Fruit fly (Drosophila melanogaster) S2 (cell line): ENCODE measurements around the gene CG16775.

ENCODE experiments used
- CG8478 ChIP-seq: fragments of >200 bp; optimal IDR thresholded peaks from 2 replicates; lab custom pipeline; 2018
- CTCF ChIP-seq, 2 experiments: fragments of >200 bp; optimal IDR thresholded peaks; 2 replicates each; lab custom pipeline; 2018

The CG16775 gene

DNA sequence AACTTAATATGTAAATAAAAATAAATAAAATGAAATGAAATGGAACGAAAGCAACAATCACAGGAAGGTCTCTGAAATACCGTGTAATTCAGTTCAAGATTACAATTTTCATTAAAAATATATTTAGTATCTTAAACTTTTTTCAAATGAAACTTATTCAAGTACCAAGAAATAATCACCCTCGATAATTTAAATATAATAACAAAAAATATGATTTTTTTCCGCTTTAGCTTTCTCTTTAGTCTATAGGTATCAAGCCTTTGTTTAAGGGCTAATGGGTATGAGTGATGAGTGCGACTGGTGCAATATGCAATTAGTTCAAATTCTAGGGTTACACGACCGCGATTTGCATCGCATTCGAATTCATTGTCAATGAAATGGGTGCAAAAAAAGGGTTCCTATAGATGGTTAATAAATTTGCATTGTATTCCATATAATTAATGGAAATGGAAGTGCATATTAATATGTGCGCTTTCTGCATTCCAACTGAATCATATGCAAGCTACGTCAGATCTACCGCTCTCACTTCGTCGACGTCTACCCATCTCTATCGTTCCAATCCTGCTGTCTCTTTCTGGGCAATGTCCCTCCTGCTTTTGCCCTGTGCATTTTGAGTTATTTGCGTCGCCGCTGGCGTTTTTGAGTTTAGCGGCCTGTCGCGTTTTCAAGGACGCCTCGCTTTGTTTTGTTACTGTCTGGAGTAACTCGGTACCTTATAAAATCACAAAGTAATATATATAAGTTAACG is 31.4 kb upstream of the CG16775 start:
- TF ChIP-seq CG8478 (lab: Kevin White, UChicago) (no peak), CTCF (optimal IDR thresholded peaks at IDR 0.05; lab: Kevin White, UChicago) (no peak)

DNA sequence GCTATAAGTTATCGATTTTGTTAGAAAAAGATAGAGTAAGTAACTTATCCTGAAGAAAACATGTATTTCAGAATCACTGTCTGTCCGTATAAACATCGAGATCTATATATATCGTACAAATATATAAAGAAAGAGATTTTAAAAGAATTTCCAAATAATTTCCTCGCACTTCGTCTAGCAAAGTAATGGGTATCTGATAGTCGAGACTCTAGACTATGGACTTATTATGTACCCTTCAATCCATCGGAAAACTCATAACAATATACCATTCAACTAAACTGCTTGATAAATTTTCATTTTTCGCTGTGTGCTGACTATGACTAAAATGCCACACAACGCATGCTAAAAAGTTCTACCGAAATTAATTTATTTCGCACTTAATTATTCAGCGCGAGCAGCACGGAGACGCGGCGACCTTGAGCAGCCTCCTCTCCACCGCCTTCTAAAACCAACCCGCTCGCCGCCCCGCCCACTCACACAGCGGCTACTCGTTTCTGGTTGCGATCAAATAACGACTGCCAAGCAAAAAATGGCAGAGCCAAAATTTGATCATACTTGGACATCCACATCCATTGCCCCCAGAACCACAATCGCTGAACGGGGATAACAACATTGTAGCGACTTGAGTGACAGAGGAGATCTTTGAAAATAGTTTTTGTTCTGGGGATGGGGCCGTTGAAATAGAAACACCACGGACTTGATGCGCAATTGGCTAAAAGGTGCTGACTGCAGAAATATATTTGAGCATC is 29.5 kb upstream of the CG16775 start:
- TF ChIP-seq CTCF (optimal IDR thresholded peaks at IDR 0.05; lab: Kevin White, UChicago) = no peak
- TF ChIP-seq CG8478 (lab: Kevin White, UChicago) = no peak

DNA sequence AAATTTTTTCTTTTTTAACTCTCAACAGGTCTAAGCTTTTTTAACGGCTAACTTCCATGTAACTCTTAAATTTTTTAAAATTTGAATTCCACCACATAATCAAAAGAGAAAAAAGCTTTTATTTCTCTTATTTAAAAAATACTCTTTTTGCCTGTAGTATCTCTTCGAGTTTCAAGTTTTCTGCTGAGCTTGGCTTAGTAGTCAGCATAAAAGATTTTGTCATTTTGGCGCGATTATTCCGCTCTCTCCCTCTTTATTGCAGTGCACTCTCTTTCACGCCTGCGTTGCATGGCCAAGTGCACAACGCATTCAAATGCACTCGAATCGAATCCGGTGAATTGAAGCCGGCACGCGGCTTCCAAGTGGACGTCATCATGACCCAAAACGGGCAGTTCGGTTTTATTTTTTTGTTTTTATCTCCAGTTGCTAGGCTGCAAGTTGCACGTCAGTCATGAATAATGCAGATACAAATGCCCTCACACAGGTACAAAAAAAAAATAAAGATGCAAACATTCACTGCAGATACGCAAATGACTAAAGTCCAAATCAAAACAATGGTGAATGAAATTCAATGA is 27.6 kb upstream of the CG16775 start:
- no peak for TF ChIP-seq CTCF (optimal IDR thresholded peaks at IDR 0.05; lab: Kevin White, UChicago)
- no peak for TF ChIP-seq CG8478 (lab: Kevin White, UChicago)

DNA sequence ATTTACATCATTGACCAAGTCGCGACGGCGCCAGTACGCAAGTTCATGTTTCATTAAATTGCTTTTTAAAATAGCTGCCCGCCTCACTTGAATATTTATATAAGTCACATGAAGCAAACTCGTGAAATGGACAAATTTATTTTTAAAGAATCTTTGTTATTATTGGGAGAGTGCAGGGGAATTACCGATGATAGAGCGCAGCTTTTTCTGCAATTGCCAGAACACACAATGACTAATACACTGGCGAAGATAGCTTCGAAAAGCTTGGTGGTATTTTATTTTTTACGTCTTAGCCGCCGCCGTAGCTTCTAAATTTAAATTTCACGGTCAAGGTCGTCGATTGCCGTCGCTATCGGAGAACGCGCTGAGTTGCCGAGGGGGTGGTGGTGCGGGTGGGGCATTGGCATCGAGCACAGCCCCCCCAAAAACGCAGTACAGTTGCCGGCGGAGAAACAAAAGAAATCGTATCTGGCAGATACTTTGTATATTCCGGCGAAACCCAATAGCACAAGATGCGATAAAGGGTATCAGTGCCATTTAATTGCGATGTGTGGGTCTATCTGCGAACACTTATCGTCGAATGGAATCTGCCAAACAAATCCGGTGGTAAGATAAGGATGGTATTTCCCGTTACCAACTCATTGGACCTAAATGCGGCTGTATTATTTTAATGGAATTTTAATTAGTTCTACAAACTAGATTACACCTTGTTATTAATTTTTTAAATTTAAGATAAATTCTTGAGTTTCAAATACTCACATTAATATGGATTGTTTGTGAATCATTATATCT is 26.7 kb upstream of the CG16775 start:
- no peak for TF ChIP-seq CTCF (optimal IDR thresholded peaks at IDR 0.05; lab: Kevin White, UChicago)

DNA sequence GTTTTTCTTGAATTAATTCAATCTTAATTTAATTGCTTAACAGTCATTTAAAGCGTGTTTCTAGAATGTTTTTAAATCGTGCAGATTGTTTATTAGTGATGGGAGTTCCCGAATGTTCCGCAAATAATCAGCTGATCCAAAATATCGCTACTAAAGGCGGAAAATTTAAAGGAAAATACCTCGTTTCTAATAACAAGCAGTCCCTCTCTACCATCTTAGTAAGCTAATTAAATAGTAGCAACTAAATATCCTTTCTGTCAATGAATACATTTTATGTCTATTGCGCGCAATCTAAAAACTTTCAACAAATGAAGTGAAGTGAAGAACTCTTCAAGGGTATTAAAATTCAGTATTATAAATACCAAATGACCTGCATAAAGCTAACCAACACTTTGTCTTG is 26.0 kb upstream of the CG16775 start, which contains the start of gene CG5290:
Gene CG5290, minus strand, starts transcription at position 118 of the 400 bp plus-strand sequence.
- TF ChIP-seq CTCF (optimal IDR thresholded peaks at IDR 0.05; lab: Kevin White, UChicago) = no peak
- no peak for TF ChIP-seq CG8478 (lab: Kevin White, UChicago)

DNA sequence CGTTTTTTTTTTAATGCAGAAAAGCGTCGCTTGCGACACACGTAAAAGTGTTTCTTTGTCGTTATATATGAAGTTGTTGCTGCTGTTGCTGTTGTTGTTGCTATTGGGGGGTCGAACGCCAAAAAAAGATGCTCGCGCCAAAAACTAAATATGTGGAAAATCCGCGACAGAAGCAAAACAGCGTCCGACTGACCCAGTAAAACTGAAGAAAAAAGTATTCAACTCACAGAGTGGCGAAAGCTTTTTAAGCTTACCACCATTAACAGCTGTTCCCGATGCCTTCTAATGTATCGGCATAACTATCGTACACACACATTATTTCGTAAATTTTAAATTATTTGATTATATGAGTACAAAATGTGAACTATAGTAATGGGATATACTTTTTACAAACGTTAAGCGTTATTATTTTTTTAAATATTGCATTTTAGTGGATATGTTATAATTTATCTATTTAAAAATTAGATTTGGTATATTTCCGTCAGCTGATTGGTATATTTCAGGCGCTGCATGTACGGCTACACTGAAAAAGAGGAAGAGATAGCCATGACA is 21.2 kb upstream of the CG16775 start, which contains the start of the genes Prestin and Wdr92:
Gene Prestin, minus strand, starts transcription at position 204 of the 552 bp plus-strand sequence.
Gene Wdr92, plus strand, starts transcription at position 535 of the 552 bp plus-strand sequence.
- TF ChIP-seq CG8478 (lab: Kevin White, UChicago) = no peak

DNA sequence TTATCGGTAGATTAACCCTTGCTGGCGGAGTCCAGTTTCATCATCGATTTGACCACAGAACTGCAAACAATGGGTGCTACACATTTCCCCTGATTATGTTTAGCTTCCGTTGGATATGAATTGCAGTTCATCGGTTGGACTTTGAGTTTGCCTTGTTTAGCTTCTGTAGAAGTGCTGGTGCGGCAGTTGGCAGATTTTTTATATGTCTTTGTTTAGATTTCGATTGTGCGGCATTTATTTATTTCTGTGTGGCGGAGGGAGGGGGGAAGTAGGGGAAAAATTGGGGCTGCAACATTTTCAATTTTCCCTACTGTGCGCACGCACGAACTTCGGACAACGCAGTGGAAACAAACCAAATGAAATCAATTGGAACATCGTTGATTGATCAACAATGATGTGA is 19.3 kb upstream of the CG16775 start:
- TF ChIP-seq CTCF (optimal IDR thresholded peaks at IDR 0.05; lab: Kevin White, UChicago) = no peak

DNA sequence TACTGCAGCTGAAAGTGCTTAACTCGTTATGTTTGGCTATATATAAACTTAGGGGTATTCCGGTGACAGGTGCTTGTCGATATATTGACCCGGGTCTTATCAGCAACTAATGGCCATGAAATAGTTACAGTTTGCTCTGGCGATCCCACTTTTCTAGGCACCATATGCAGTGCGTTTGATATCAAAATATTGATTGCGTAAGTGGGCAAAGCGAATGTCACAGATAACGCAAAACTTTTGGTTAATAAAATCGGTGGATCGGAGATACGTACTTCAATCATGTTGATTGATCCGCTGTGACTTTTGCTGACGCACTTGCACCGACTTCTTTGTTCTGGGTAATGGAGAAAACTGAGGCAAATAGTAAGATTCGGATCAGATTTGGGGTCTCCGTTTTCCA is 18.1 kb upstream of the CG16775 start:
- TF ChIP-seq CG8478 (lab: Kevin White, UChicago) (no peak), CTCF (optimal IDR thresholded peaks at IDR 0.05; lab: Kevin White, UChicago) (no peak)

DNA sequence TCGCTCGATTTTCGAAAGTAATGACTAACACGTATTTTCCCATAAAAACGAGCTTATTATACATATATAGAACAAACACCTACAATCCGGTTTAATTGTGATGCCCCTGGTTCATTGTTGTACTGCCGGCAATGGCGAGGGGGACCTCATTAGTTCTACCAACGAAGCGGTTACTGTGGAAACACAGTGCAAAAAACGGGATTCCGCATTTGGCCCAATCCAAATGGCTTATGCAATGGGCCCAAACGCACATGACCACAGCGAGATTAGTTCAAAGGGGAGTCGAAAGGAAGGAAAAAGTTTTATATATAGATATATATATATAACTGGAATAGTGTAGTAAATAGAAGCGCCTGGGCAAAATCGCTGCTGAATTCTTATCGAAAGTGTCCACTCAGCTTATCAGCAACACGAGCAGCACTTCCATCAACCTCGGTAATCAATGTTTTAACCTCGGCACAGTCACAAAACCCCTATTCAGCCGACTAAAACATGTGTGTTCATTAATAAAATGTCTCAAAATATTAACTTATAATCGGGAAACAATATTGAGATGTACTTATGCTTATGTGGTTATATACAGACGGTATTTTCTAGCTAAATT is 17.5 kb upstream of the CG16775 start:
- no peak for TF ChIP-seq CG8478 (lab: Kevin White, UChicago)
- no peak for TF ChIP-seq CTCF (optimal IDR thresholded peaks at IDR 0.05; lab: Kevin White, UChicago)

DNA sequence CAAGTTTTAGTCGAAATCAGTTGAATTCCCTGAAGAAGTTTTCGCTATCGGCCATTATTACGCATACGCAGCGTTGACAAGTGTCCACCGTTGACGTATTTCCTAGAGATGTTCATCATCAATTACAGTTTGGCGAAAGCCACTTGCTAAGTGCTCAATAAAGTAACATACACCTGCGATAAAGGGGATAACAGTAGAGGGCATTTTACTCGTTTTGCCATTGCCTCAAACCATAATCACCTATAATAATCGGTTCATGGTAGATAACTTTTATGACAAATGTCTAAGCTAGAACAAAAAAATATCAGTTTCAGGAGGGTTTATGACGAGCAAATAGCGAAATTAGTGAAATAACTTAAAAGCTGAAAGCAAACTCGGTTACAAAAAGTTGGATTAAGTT is 16.2 kb upstream of the CG16775 start:
- TF ChIP-seq CG8478 (lab: Kevin White, UChicago) (no peak), CTCF (optimal IDR thresholded peaks at IDR 0.05; lab: Kevin White, UChicago) (no peak)

DNA sequence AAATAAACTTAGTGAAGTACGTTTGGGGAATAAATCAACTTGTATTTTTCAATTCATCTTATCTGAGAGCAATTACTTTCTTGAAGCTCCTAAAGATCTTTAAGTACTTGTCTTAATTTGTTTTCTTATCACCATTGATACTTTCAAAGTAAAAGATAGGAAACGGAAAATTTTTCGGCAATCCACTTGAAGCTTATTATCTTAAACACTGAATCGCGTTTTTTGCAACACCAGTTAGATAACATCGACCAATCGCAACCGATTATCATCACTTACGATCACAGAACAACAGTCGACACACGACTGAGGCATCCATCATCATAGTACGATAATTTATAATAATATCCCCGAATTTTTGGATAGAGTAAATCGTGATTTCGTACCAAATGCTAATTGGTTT is 15.7 kb upstream of the CG16775 start:
- no peak for TF ChIP-seq CTCF (optimal IDR thresholded peaks at IDR 0.05; lab: Kevin White, UChicago)
- no peak for TF ChIP-seq CG8478 (lab: Kevin White, UChicago)

DNA sequence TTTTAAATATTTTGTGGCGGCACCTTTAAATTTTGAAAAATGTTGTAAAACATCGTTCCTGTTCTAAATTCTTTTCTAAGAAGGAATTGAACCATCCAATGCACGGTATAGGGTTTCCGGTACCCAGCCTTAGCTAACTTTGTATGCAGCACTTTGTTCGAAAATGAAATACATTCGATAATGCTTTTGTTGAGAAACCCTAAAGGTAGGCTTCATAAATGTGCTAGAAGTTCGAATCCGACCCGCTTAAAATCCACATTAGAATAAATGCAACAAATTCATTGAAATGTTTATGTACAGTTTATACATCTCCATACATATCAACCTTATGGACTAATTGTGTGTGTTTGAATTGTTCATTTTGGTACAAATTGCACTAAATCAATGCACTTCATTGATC is 12.2 kb upstream of the CG16775 start:
- TF ChIP-seq CTCF (optimal IDR thresholded peaks at IDR 0.05; lab: Kevin White, UChicago) (no peak), CG8478 (lab: Kevin White, UChicago) (no peak)

DNA sequence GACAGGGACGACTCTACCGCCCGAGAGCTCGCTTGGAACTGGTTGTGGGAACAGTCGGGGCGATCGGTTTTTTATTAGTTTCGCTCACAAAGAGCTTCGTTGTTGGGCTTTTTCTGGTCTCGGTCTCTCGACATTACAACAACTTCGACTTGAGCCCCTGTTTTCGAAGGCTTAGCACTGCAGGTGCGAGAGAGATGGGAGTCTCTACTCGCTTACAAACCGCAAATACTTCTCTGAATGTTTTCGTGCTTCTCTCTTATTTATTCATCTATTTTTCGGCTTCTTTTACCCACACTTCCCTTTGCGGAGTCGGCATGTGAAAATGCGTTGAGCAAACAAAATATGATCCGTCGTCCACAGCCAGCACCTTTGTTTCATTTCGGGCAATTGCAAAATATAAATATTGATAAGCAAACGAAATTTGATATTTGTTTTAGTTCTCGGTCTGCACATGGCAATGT is 9.4 kb upstream of the CG16775 start, which contains the start of gene Tsp74F:
Gene Tsp74F, minus strand, starts transcription at position 48 of the 461 bp plus-strand sequence.
- TF ChIP-seq CTCF (optimal IDR thresholded peaks at IDR 0.05; lab: Kevin White, UChicago) (no peak), CG8478 (lab: Kevin White, UChicago) (no peak)

DNA sequence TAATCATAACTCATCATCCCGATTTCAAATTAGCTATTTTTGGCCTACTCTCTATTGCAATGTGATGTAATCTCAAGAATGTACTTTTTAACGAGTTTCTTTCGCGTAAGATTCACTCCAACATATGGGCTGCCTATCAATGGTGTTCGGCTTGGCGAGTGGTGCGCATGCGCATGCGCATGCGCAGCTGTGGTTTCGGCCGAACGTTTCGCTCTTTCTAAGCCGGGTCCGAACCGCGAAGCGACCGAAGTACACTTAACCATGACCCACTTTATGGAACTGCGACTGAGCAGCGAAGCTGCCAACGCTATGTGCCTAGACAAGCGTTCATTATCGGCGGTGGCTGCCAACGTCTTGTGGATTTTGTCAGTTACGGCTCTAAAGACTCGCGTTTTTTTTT is 7.2 kb upstream of the CG16775 start:
- no peak for TF ChIP-seq CTCF (optimal IDR thresholded peaks at IDR 0.05; lab: Kevin White, UChicago)
